Worm (Caenorhabditis elegans): ENCODE data around the gene sgn-1.

Gene sgn-1

ce11 chrII:8822711-8823110 is 39.2 kb upstream of the sgn-1 start (continued):
- TF ChIP-seq ceh-82 (tag; optimal IDR thresholded peaks at IDR 0.05) (no peak), nhr-47 (tag; optimal IDR thresholded peaks at IDR 0.05) (peak; percentile 25), F16B12.6 (tag; optimal IDR thresholded peaks at IDR 0.05) (no peak), nhr-71 (tag; optimal IDR thresholded peaks at IDR 0.05) (peak; percentile 61), fkh-8 (tag; optimal IDR thresholded peaks at IDR 0.05) (no peak), ceh-88 (GFP tag; IDR thresholded peaks at IDR 0.05) (no peak), elt-2 (tag; optimal IDR thresholded peaks at IDR 0.05) (no peak), rnt-1 (tag; optimal IDR thresholded peaks at IDR 0.05) (no peak), nhr-237 (tag; optimal IDR thresholded peaks at IDR 0.05) (no peak), skn-1 (tag; optimal IDR thresholded peaks at IDR 0.05) (no peak), lin-14 (GFP tag; optimal IDR thresholded peaks at IDR 0.05) (peak; percentile 64), nhr-20 (tag; optimal IDR thresholded peaks at IDR 0.05) (peak; percentile 86), C16A3.4 (tag; optimal IDR thresholded peaks at IDR 0.05) (peak; percentile 39), sptf-1 (tag; optimal IDR thresholded peaks at IDR 0.05) (no peak), nhr-84 (tag; optimal IDR thresholded peaks at IDR 0.05) (no peak), lin-15B (tag; optimal IDR thresholded peaks at IDR 0.05) (no peak), ceh-8 (GFP tag; optimal IDR thresholded peaks at IDR 0.05) (no peak), ces-1 (GFP tag; optimal IDR thresholded peaks at IDR 0.05) (no peak), aha-1 (tag; optimal IDR thresholded peaks at IDR 0.05) (no peak), jun-1 (tag; optimal IDR thresholded peaks at IDR 0.05) (no peak), fos-1 (tag; optimal IDR thresholded peaks at IDR 0.05) (no peak), aly-2 (tag; optimal IDR thresholded peaks at IDR 0.05) (no peak), nhr-28 (tag; optimal IDR thresholded peaks at IDR 0.05) (no peak), lin-39 (tag; optimal IDR thresholded peaks at IDR 0.05) (no peak), nhr-11 (tag; optimal IDR thresholded peaks at IDR 0.05) (no peak), isw-1 (GFP tag; IDR thresholded peaks at IDR 0.05) (no peak), sox-4 (tag; optimal IDR thresholded peaks at IDR 0.05) (no peak), lin-35 (GFP tag; optimal IDR thresholded peaks at IDR 0.05) (peak in 1 of 2 experiments; percentile 71), ceh-63 (GFP tag; optimal IDR thresholded peaks at IDR 0.05) (no peak), fkh-10 (GFP tag; optimal IDR thresholded peaks at IDR 0.05) (no peak), sup-37 (GFP tag; optimal IDR thresholded peaks at IDR 0.05) (no peak), nhr-12 (tag; optimal IDR thresholded peaks at IDR 0.05) (no peak), unc-98 (GFP tag; IDR thresholded peaks at IDR 0.05) (no peak), egl-13 (tag; optimal IDR thresholded peaks at IDR 0.05) (no peak), dpl-1 (GFP tag; optimal IDR thresholded peaks at IDR 0.05) (no peak), C04F5.9 (tag; optimal IDR thresholded peaks at IDR 0.05) (no peak), tbx-2 (tag; optimal IDR thresholded peaks at IDR 0.05) (peak; percentile 52), ztf-11 (tag; optimal IDR thresholded peaks at IDR 0.05) (no peak), hlh-17 (GFP tag; optimal IDR thresholded peaks at IDR 0.05; ENCODE audit: borderline replicate concordance) (no peak)

- TF ChIP-seq xbp-1 (tag; optimal IDR thresholded peaks at IDR 0.05) = no peak
- no peak for TF ChIP-seq egl-27 (tag; optimal IDR thresholded peaks at IDR 0.05)
- TF ChIP-seq nhr-237 (tag; optimal IDR thresholded peaks at IDR 0.05) = no peak
- TF ChIP-seq nhr-20 (tag; optimal IDR thresholded peaks at IDR 0.05) = no peak
- no peak for TF ChIP-seq mdl-1 (tag; optimal IDR thresholded peaks at IDR 0.05)
- TF ChIP-seq C16A3.4 (tag; optimal IDR thresholded peaks at IDR 0.05) = peak; percentile 2
- TF ChIP-seq zip-4 (GFP tag; optimal IDR thresholded peaks at IDR 0.05) = no peak
- TF ChIP-seq vab-15 (tag; optimal IDR thresholded peaks at IDR 0.05) = no peak
- no peak for TF ChIP-seq hpl-2 (GFP tag; optimal IDR thresholded peaks at IDR 0.05)
- TF ChIP-seq aha-1 (tag; optimal IDR thresholded peaks at IDR 0.05) = no peak
- TF ChIP-seq elt-3 (tag; optimal IDR thresholded peaks at IDR 0.05) = peak in 2 of 6 experiments; percentile 6 to 25
- no peak for TF ChIP-seq unc-98 (GFP tag; IDR thresholded peaks at IDR 0.05)
- no peak for TF ChIP-seq lin-14 (GFP tag; optimal IDR thresholded peaks at IDR 0.05)
- no peak for TF ChIP-seq mab-9 (GFP tag; IDR thresholded peaks at IDR 0.05)
- no peak for TF ChIP-seq tlp-1 (tag; optimal IDR thresholded peaks at IDR 0.05)
- no peak for TF ChIP-seq sup-37 (GFP tag; optimal IDR thresholded peaks at IDR 0.05)
- TF ChIP-seq zag-1 (tag; optimal IDR thresholded peaks at IDR 0.05) = no peak
- no peak for TF ChIP-seq ets-5 (GFP tag; IDR thresholded peaks at IDR 0.05)
- peak; percentile 63 for TF ChIP-seq blmp-1 (tag; optimal IDR thresholded peaks at IDR 0.05)
- no peak for TF ChIP-seq isw-1 (GFP tag; IDR thresholded peaks at IDR 0.05)
- no peak for TF ChIP-seq nhr-84 (tag; optimal IDR thresholded peaks at IDR 0.05)
- TF ChIP-seq snpc-4 (tag; optimal IDR thresholded peaks at IDR 0.05) = no peak
- no peak for TF ChIP-seq lin-13 (GFP tag; optimal IDR thresholded peaks at IDR 0.05)
- TF ChIP-seq unc-86 (tag; optimal IDR thresholded peaks at IDR 0.05) = no peak
Observed at ce11 chrII:8821140-8821595, 37.7 kb upstream of the sgn-1 start, which contains the start of gene F46C5.1. F46C5.1 (minus strand) TSS chrII:8821190.

Data from whole organism, L1 larva.